Worm (Caenorhabditis elegans) whole organism, midembryonic: ENCODE data around the gene clc-9.

Experiments used
- T22C8.4 ChIP-seq: fragments of 200-800 bp; sonication (Bioruptor generic); IDR thresholded peaks from 2 replicates; pipeline ENCODE4 v1.3.6; 2022; ENCODE audit warnings: missing genetic modification characterization, missing compliant biosample characterization
- cog-1 ChIP-seq: sonication (generic microtip); optimal IDR thresholded peaks from 2 replicates; lab custom pipeline; 2016; ENCODE audit warnings: missing genetic modification characterization, missing compliant biosample characterization
- flt-1 ChIP-seq: fragments of 200-800 bp; sonication (Bioruptor generic); IDR thresholded peaks from 2 replicates; pipeline ENCODE4 v1.3.6; 2022; ENCODE audit warnings: missing genetic modification characterization, missing compliant biosample characterization
- klf-2 ChIP-seq: fragments of 200-800 bp; sonication (Bioruptor generic); conservative IDR thresholded peaks from 2 replicates; pipeline ENCODE4 v1.3.6; 2022; ENCODE audit warnings: missing genetic modification reagents, missing genetic modification characterization, missing compliant biosample characterization
- med-1 ChIP-seq: sonication (generic microtip); optimal IDR thresholded peaks from 2 replicates; lab custom pipeline; 2017; ENCODE audit warnings: missing genetic modification characterization, mild to moderate bottlenecking, missing compliant biosample characterization, antibody characterized with exemption, missing genetic modification reagents; ENCODE audit not compliant: insufficient read depth
- ref-1 ChIP-seq: fragments of 200-800 bp; sonication (Bioruptor generic); conservative IDR thresholded peaks from 2 replicates; pipeline ENCODE4 v1.3.6; 2022; ENCODE audit warnings: missing genetic modification reagents, missing genetic modification characterization, missing compliant biosample characterization
- tab-1 ChIP-seq: fragments of 200-800 bp; sonication (Bioruptor generic); IDR thresholded peaks from 2 replicates; pipeline ENCODE4 v1.3.6; 2022; ENCODE audit warnings: missing genetic modification characterization, missing compliant biosample characterization
- ztf-23 ChIP-seq: fragments of 200-800 bp; sonication (Bioruptor generic); IDR thresholded peaks from 2 replicates; pipeline ENCODE4 v1.3.6; 2022; ENCODE audit warnings: missing genetic modification reagents, missing genetic modification characterization, missing compliant biosample characterization
- ztf-29 ChIP-seq: fragments of 200-800 bp; sonication (Bioruptor generic); IDR thresholded peaks from 2 replicates; pipeline ENCODE4 v1.3.6; 2022; ENCODE audit warnings: missing genetic modification reagents, missing genetic modification characterization, missing compliant biosample characterization

clc-9 gene

ce11 chrIV:11126028-11126427 is 13.3 kb downstream of the clc-9 start:
- TF ChIP-seq flt-1 (GFP tag; lab: Robert Waterston, UW) (no peak), ztf-23 (no peak), cog-1 (tag; lab: Kevin White, UChicago) (no peak), klf-2 (GFP tag; lab: Robert Waterston, UW) (no peak), ref-1 (no peak), med-1 (GFP tag; lab: Kevin White, UChicago) (no peak), T22C8.4 (GFP tag; lab: Robert Waterston, UW) (no peak)

ce11 chrIV:11130774-11131173 is 18.0 kb downstream of the clc-9 start:
- TF ChIP-seq cog-1 (tag; lab: Kevin White, UChicago), result no peak
- no peak for TF ChIP-seq ztf-23
- no peak for TF ChIP-seq ref-1
- no peak for TF ChIP-seq ztf-29 (GFP tag; lab: Robert Waterston, UW)
- no peak for TF ChIP-seq T22C8.4 (GFP tag; lab: Robert Waterston, UW)
- no peak for TF ChIP-seq med-1 (GFP tag; lab: Kevin White, UChicago)
- TF ChIP-seq klf-2 (GFP tag; lab: Robert Waterston, UW), result no peak
- no peak for TF ChIP-seq flt-1 (GFP tag; lab: Robert Waterston, UW)
- no peak for TF ChIP-seq tab-1 (GFP tag; lab: Robert Waterston, UW)

- no peak for TF ChIP-seq tab-1 (GFP tag; lab: Robert Waterston, UW)
- TF ChIP-seq flt-1 (GFP tag; lab: Robert Waterston, UW), result no peak
- TF ChIP-seq klf-2 (GFP tag; lab: Robert Waterston, UW), result no peak
- TF ChIP-seq cog-1 (tag; lab: Kevin White, UChicago), result no peak
- TF ChIP-seq ref-1, result no peak
- no peak for TF ChIP-seq med-1 (GFP tag; lab: Kevin White, UChicago)
- no peak for TF ChIP-seq ztf-29 (GFP tag; lab: Robert Waterston, UW)
- no peak for TF ChIP-seq T22C8.4 (GFP tag; lab: Robert Waterston, UW)
- no peak for TF ChIP-seq ztf-23
Measured at ce11 chrIV:11131268-11131667, 18.5 kb downstream of the clc-9 start, which contains the start of gene ard-1. TSS of gene ard-1 (plus strand) at chrIV:11131279.

ce11 chrIV:11142314-11143227 is 29.8 kb downstream of the clc-9 start, which contains the start of gene skih-2:
TSS of gene skih-2 (minus strand) at chrIV:11142364.
- TF ChIP-seq ref-1 (no peak), klf-2 (GFP tag; lab: Robert Waterston, UW) (no peak), ztf-23 (no peak), T22C8.4 (GFP tag; lab: Robert Waterston, UW) (no peak), ztf-29 (GFP tag; lab: Robert Waterston, UW) (no peak), tab-1 (GFP tag; lab: Robert Waterston, UW) (no peak), flt-1 (GFP tag; lab: Robert Waterston, UW) (no peak), med-1 (GFP tag; lab: Kevin White, UChicago) (no peak), cog-1 (tag; lab: Kevin White, UChicago) (no peak)

- TF ChIP-seq med-1 (GFP tag; lab: Kevin White, UChicago) (no peak), klf-2 (GFP tag; lab: Robert Waterston, UW) (no peak), ztf-29 (GFP tag; lab: Robert Waterston, UW) (no peak), ztf-23 (no peak), tab-1 (GFP tag; lab: Robert Waterston, UW) (no peak), flt-1 (GFP tag; lab: Robert Waterston, UW) (no peak), cog-1 (tag; lab: Kevin White, UChicago) (no peak), T22C8.4 (GFP tag; lab: Robert Waterston, UW) (no peak), ref-1 (no peak)
Measured at ce11 chrIV:11143228-11143444, 30.4 kb downstream of the clc-9 start, which contains the start of gene F01G4.4. TSS of gene F01G4.4 (plus strand) at chrIV:11143345.

ce11 chrIV:11145929-11146339 is 33.2 kb downstream of the clc-9 start:
- TF ChIP-seq cog-1 (tag; lab: Kevin White, UChicago) (no peak), med-1 (GFP tag; lab: Kevin White, UChicago) (no peak), klf-2 (GFP tag; lab: Robert Waterston, UW) (no peak), tab-1 (GFP tag; lab: Robert Waterston, UW) (no peak), ztf-23 (no peak), ztf-29 (GFP tag; lab: Robert Waterston, UW) (no peak), flt-1 (GFP tag; lab: Robert Waterston, UW) (no peak), T22C8.4 (GFP tag; lab: Robert Waterston, UW) (no peak), ref-1 (no peak)

- TF ChIP-seq cog-1 (tag; lab: Kevin White, UChicago), result no peak
- TF ChIP-seq ztf-23, result no peak
- TF ChIP-seq ref-1, result no peak
- TF ChIP-seq ztf-29 (GFP tag; lab: Robert Waterston, UW), result no peak
- no peak for TF ChIP-seq T22C8.4 (GFP tag; lab: Robert Waterston, UW)
Measured at ce11 chrIV:11146492-11146891, 33.8 kb downstream of the clc-9 start.

ce11 chrIV:11146962-11147470 is 34.3 kb downstream of the clc-9 start, which contains the start of gene pigq-1:
TSS of gene pigq-1 (minus strand) at chrIV:11147247.
- TF ChIP-seq T22C8.4 (GFP tag; lab: Robert Waterston, UW), result no peak
- TF ChIP-seq cog-1 (tag; lab: Kevin White, UChicago), result no peak
- TF ChIP-seq ztf-23, result no peak
- TF ChIP-seq flt-1 (GFP tag; lab: Robert Waterston, UW), result no peak
- TF ChIP-seq tab-1 (GFP tag; lab: Robert Waterston, UW), result no peak
- no peak for TF ChIP-seq ref-1
- TF ChIP-seq ztf-29 (GFP tag; lab: Robert Waterston, UW), result no peak
- TF ChIP-seq med-1 (GFP tag; lab: Kevin White, UChicago), result no peak
- no peak for TF ChIP-seq klf-2 (GFP tag; lab: Robert Waterston, UW)

- TF ChIP-seq flt-1 (GFP tag; lab: Robert Waterston, UW), result 0 out of 2 replicates have a peak, but pooled peaks have one; percentile 7
- TF ChIP-seq cog-1 (tag; lab: Kevin White, UChicago), result no peak
Measured at ce11 chrIV:11148788-11149366, 36.1 kb downstream of the clc-9 start.
